Worm (Caenorhabditis elegans): ENCODE measurements around the gene T20G5.9.

DNA sequence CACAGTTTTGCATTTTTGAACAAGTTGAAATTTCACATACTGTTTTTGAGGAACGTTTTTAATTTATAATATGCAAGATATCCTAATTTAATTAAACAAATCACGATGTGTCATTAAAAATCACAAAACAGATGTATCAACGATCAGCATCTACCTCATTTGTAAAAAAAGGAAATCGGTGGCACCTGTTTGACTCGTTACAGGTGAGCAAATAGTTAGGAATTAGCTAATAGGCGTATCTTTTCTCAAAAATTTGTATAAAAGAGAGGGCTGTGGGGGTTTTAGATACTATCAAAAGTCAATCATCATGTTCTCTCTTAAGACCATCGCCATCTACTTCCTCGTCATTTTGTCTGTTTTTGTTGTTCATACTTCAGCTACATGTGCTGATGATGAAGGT is 10.6 kb upstream of the T20G5.9 start, which contains the start of gene T20G5.8:
- TF ChIP-seq fkh-10 (GFP tag; optimal IDR thresholded peaks at IDR 0.05), result no peak
- TF ChIP-seq unc-98 (GFP tag; IDR thresholded peaks at IDR 0.05), result no peak
- no peak for TF ChIP-seq unc-30 (tag; optimal IDR thresholded peaks at IDR 0.05)
- TF ChIP-seq lin-13 (GFP tag; optimal IDR thresholded peaks at IDR 0.05), result no peak
- no peak for TF ChIP-seq pag-3 (tag; optimal IDR thresholded peaks at IDR 0.05; ENCODE audit: borderline replicate concordance, insufficient read depth)
- TF ChIP-seq unc-62 (GFP tag; optimal IDR thresholded peaks at IDR 0.05), result no peak
- no peak for TF ChIP-seq sox-4 (tag; optimal IDR thresholded peaks at IDR 0.05)
- TF ChIP-seq ztf-11 (tag; optimal IDR thresholded peaks at IDR 0.05), result no peak
- no peak for TF ChIP-seq swsn-7 (tag; optimal IDR thresholded peaks at IDR 0.05)

All from whole organism, L1 larva.